Fruit fly (Drosophila melanogaster) Kc167 (cell line): ENCODE results near the gene CG2017.

Experiments used
- Myc ChIP-seq: fragments of >200 bp; optimal IDR thresholded peaks from 2 replicates; lab custom pipeline; 2017; ENCODE audit warnings: missing external identifiers
- Sin3A ChIP-seq: fragments of >200 bp; optimal IDR thresholded peaks from 2 replicates; lab custom pipeline; 2018; ENCODE audit warnings: missing external identifiers
- h ChIP-seq: fragments of >200 bp; optimal IDR thresholded peaks from 3 replicates; lab custom pipeline; 2018; ENCODE audit warnings: missing external identifiers
- insv ChIP-seq: fragments of >200 bp; optimal IDR thresholded peaks from 3 replicates; lab custom pipeline; 2018; ENCODE audit warnings: missing external identifiers
- psq ChIP-seq: fragments of >200 bp; optimal IDR thresholded peaks from 2 replicates; lab custom pipeline; 2017; ENCODE audit warnings: missing external identifiers
- ttk ChIP-seq: sonication (Bioruptor generic); optimal IDR thresholded peaks from 2 replicates; lab custom pipeline; 2017; ENCODE audit warnings: missing external identifiers

DNA sequence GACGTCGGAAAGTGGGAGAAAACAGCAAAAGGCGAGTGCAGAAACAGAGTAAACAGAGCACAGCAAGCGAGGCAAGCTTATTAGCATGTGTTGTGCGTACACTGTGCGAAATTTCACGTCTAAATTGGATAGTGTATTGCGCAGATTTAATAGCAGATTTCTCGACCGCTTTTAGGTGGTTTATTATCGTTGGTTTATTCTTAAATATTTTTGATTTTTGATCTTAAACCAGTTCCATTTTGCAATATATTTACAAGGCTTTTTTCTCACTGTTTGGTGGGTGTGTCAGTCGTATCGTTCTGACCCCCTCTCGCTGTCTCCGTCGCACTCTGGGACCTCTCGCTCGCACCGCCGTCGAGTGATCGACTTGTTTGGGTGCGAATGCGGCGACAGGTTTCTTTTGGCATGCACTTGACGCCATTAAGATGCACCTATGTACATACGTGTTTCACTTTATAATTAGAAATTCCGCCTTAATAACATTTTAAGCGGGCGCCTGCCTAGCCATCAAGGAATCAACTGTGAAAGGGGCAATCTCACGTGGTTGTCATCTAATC is 28.2 kb downstream of the CG2017 start:
- TF ChIP-seq ttk (lab: Kevin White, UChicago) = no peak
- no peak for TF ChIP-seq insv (lab: Kevin White, UChicago)
- TF ChIP-seq h (lab: Kevin White, UChicago) = no peak
- TF ChIP-seq psq (lab: Kevin White, UChicago) = no peak
- no peak for TF ChIP-seq Myc
- no peak for TF ChIP-seq Sin3A (lab: Kevin White, UChicago)
